Fruit fly (Drosophila melanogaster) whole organism, embryonic: ENCODE data around the gene CG7272.
A peak's percentile ranks its signal among the peaks of the same experiment; 100 is the strongest.

Experiments
- Ada2b ChIP-seq: fragments of 200-800 bp; sonication (Bioruptor generic); IDR thresholded peaks from 2 replicates; pipeline ENCODE4 v1.3.6; 2022; ENCODE audit warnings: missing biosample characterization, missing genetic modification characterization
- Adf1 ChIP-seq: fragments of 200-800 bp; sonication (Bioruptor generic); IDR thresholded peaks from 2 replicates; pipeline ENCODE4 v1.3.6; 2022; ENCODE audit warnings: missing biosample characterization, missing genetic modification characterization
- CG1024 ChIP-seq: fragments of 200-800 bp; sonication (Bioruptor generic); IDR thresholded peaks from 2 replicates; pipeline ENCODE4 v1.3.6; 2022; ENCODE audit warnings: missing biosample characterization, missing genetic modification characterization
- CG10462 ChIP-seq: fragments of 200-800 bp; sonication (Bioruptor generic); optimal IDR thresholded peaks from 2 replicates; lab custom pipeline; 2016; ENCODE audit warnings: missing biosample characterization, missing genetic modification characterization
- CG10959 ChIP-seq: fragments of 200-800 bp; sonication (Bioruptor generic); IDR thresholded peaks from 2 replicates; pipeline ENCODE4 v1.3.6; 2022; ENCODE audit warnings: missing biosample characterization, missing genetic modification characterization
- CG12071 ChIP-seq: fragments of 200-800 bp; sonication (Bioruptor generic); optimal IDR thresholded peaks from 3 replicates; lab custom pipeline; 2018; ENCODE audit warnings: missing biosample characterization, mild to moderate bottlenecking, missing genetic modification characterization
- CG12155 ChIP-seq: fragments of 200-800 bp; sonication (Bioruptor generic); optimal IDR thresholded peaks from 3 replicates; lab custom pipeline; 2016; ENCODE audit warnings: missing biosample characterization, missing genetic modification characterization
- CG13775 ChIP-seq: fragments of 200-800 bp; sonication (Bioruptor generic); optimal IDR thresholded peaks from 3 replicates; lab custom pipeline; 2017; ENCODE audit warnings: missing biosample characterization, mild to moderate bottlenecking, missing genetic modification characterization
- CG14050 ChIP-seq: fragments of 200-800 bp; sonication (Bioruptor generic); IDR thresholded peaks from 3 replicates; pipeline ENCODE4 v1.3.6; 2022; ENCODE audit warnings: missing biosample characterization, missing genetic modification characterization
- CG15269 ChIP-seq: fragments of 200-800 bp; sonication (Bioruptor generic); optimal IDR thresholded peaks from 2 replicates; lab custom pipeline; 2018; ENCODE audit warnings: missing biosample characterization, mild to moderate bottlenecking, missing genetic modification characterization, moderate library complexity
- CG17361 ChIP-seq: fragments of 200-800 bp; sonication (Bioruptor generic); IDR thresholded peaks from 3 replicates; pipeline ENCODE4 v1.3.6; 2022; ENCODE audit warnings: missing biosample characterization, missing genetic modification characterization
- CG17568 ChIP-seq: fragments of 200-800 bp; sonication (Bioruptor generic); optimal IDR thresholded peaks from 2 replicates; lab custom pipeline; 2018; ENCODE audit warnings: missing biosample characterization, mild to moderate bottlenecking, missing genetic modification characterization, moderate library complexity
- CG2116 ChIP-seq: fragments of 200-800 bp; sonication (Bioruptor generic); optimal IDR thresholded peaks from 3 replicates; lab custom pipeline; 2018; ENCODE audit warnings: missing biosample characterization, mild to moderate bottlenecking, missing genetic modification characterization
- CG2712 ChIP-seq: fragments of 200-800 bp; optimal IDR thresholded peaks from 3 replicates; lab custom pipeline; 2019; ENCODE audit warnings: missing biosample characterization, mild to moderate bottlenecking, missing genetic modification characterization, moderate library complexity
- CG30020 ChIP-seq: fragments of 200-800 bp; optimal IDR thresholded peaks from 2 replicates; lab custom pipeline; 2019; ENCODE audit warnings: missing biosample characterization, mild to moderate bottlenecking, missing genetic modification characterization, moderate library complexity
- CG31388 ChIP-seq: fragments of 200-800 bp; sonication (Bioruptor generic); optimal IDR thresholded peaks from 2 replicates; lab custom pipeline; 2016; ENCODE audit warnings: missing biosample characterization, missing genetic modification characterization
- CG3281 ChIP-seq: fragments of 200-800 bp; sonication (Bioruptor generic); optimal IDR thresholded peaks from 3 replicates; lab custom pipeline; 2017; ENCODE audit warnings: missing biosample characterization, mild to moderate bottlenecking, missing genetic modification characterization
- CG43689 ChIP-seq: fragments of 200-800 bp; sonication (Bioruptor generic); IDR thresholded peaks from 2 replicates; pipeline ENCODE4 v1.3.6; 2022; ENCODE audit warnings: missing biosample characterization, missing genetic modification characterization
- CG4707 ChIP-seq: fragments of 200-800 bp; sonication (Bioruptor generic); optimal IDR thresholded peaks from 2 replicates; lab custom pipeline; 2018; ENCODE audit warnings: missing biosample characterization, mild to moderate bottlenecking, missing genetic modification characterization, moderate library complexity
- CG5953 ChIP-seq: fragments of 200-800 bp; sonication (Bioruptor generic); IDR thresholded peaks from 2 replicates; pipeline ENCODE4 v1.3.6; 2022; ENCODE audit warnings: missing biosample characterization, missing genetic modification characterization
- CG7786 ChIP-seq: fragments of 200-800 bp; sonication (Bioruptor generic); optimal IDR thresholded peaks from 2 replicates; lab custom pipeline; 2016; ENCODE audit warnings: missing biosample characterization, missing genetic modification characterization
- CG7839 ChIP-seq: fragments of 200-800 bp; sonication (Bioruptor generic); optimal IDR thresholded peaks from 3 replicates; lab custom pipeline; 2018; ENCODE audit warnings: missing biosample characterization, mild to moderate bottlenecking, missing genetic modification characterization, moderate library complexity
- CG7987 ChIP-seq: fragments of 200-800 bp; sonication (Bioruptor generic); optimal IDR thresholded peaks from 2 replicates; lab custom pipeline; 2018; ENCODE audit warnings: missing biosample characterization, mild to moderate bottlenecking, missing genetic modification characterization, moderate library complexity
- CG8089 ChIP-seq: fragments of 200-800 bp; sonication (Bioruptor generic); optimal IDR thresholded peaks from 3 replicates; lab custom pipeline; 2016; ENCODE audit warnings: missing biosample characterization, missing genetic modification characterization
- CG8478 ChIP-seq: fragments of >200 bp; optimal IDR thresholded peaks from 2 replicates; lab custom pipeline; 2018
- CrebB ChIP-seq: fragments of 200-800 bp; sonication (Bioruptor generic); optimal IDR thresholded peaks from 3 replicates; lab custom pipeline; 2018; ENCODE audit warnings: missing biosample characterization, mild to moderate bottlenecking, missing genetic modification characterization
- D ChIP-seq, 2 experiments: fragments of 200-800 bp in 1 of 2; fragments of >200 bp in 1 of 2; sonication (Bioruptor generic) in 1 of 2; optimal IDR thresholded peaks; 2 replicates in 1 of 2; 3 replicates in 1 of 2; lab custom pipeline; 2017; ENCODE audit warnings: mild to moderate bottlenecking in 1 of 2, missing biosample characterization in 1 of 2, missing genetic modification characterization in 1 of 2, missing genetic modification reagents in 1 of 2
- Eip74EF ChIP-seq, 2 experiments: fragments of 200-800 bp in 1 of 2; fragments of >200 bp in 1 of 2; sonication (Bioruptor generic) in 1 of 2; optimal IDR thresholded peaks; 2 replicates each; lab custom pipeline; 2017 to 2019; ENCODE audit warnings: missing biosample characterization in 2 of 2, missing genetic modification characterization in 2 of 2, mild to moderate bottlenecking in 1 of 2, moderate library complexity in 1 of 2
- Gug ChIP-seq: fragments of 200-800 bp; sonication (Bioruptor generic); IDR thresholded peaks from 4 replicates; pipeline ENCODE4 v1.3.6; 2022; ENCODE audit warnings: missing biosample characterization, missing genetic modification characterization
- Hand ChIP-seq: fragments of 200-800 bp; sonication (Bioruptor generic); optimal IDR thresholded peaks from 2 replicates; lab custom pipeline; 2017; ENCODE audit warnings: mild to moderate bottlenecking, missing biosample characterization, missing genetic modification reagents, missing genetic modification characterization
- Hr78 ChIP-seq, 2 experiments: fragments of 200-800 bp in 1 of 2; fragments of >200 bp in 1 of 2; sonication (Bioruptor generic) in 1 of 2; optimal IDR thresholded peaks; 2 replicates each; lab custom pipeline; 2017 to 2019; ENCODE audit warnings: missing biosample characterization in 2 of 2, missing genetic modification characterization in 2 of 2, mild to moderate bottlenecking in 1 of 2, moderate library complexity in 1 of 2
- Lhr ChIP-seq: fragments of 200-800 bp; sonication (Bioruptor generic); optimal IDR thresholded peaks from 3 replicates; lab custom pipeline; 2017; ENCODE audit warnings: mild to moderate bottlenecking, missing biosample characterization, missing genetic modification reagents, missing genetic modification characterization
- Lim3 ChIP-seq: fragments of 200-800 bp; sonication (Bioruptor generic); IDR thresholded peaks from 2 replicates; pipeline ENCODE4 v1.3.6; 2022; ENCODE audit warnings: missing biosample characterization, missing genetic modification characterization
- NK7.1 ChIP-seq: fragments of 200-800 bp; sonication (Bioruptor generic); optimal IDR thresholded peaks from 3 replicates; lab custom pipeline; 2016; ENCODE audit warnings: missing biosample characterization, missing genetic modification characterization
- Oli ChIP-seq: fragments of 200-800 bp; sonication (Bioruptor generic); optimal IDR thresholded peaks from 2 replicates; lab custom pipeline; 2018; ENCODE audit warnings: missing biosample characterization, mild to moderate bottlenecking, missing genetic modification characterization, moderate library complexity
- Pdp1 ChIP-seq, 2 experiments: fragments of 200-800 bp; sonication (Bioruptor generic); optimal IDR thresholded peaks; 3 replicates each; lab custom pipeline; 2016; ENCODE audit warnings: missing biosample characterization in 2 of 2, missing genetic modification characterization in 2 of 2, mild to moderate bottlenecking in 1 of 2, moderate library complexity in 1 of 2
- Ravus ChIP-seq: fragments of 200-800 bp; sonication (Bioruptor generic); IDR thresholded peaks from 2 replicates; pipeline ENCODE4 v1.3.6; 2022; ENCODE audit warnings: missing biosample characterization, missing genetic modification characterization
- Ssrp ChIP-seq: fragments of 200-800 bp; sonication (Bioruptor generic); optimal IDR thresholded peaks from 2 replicates; lab custom pipeline; 2018; ENCODE audit warnings: missing biosample characterization, mild to moderate bottlenecking, missing genetic modification characterization, moderate library complexity
- amos ChIP-seq: fragments of 200-800 bp; sonication (Bioruptor generic); IDR thresholded peaks from 2 replicates; pipeline ENCODE4 v1.3.6; 2022; ENCODE audit warnings: missing biosample characterization, missing genetic modification characterization; ENCODE audit not compliant: partially characterized antibody
- crp ChIP-seq, 2 experiments: fragments of 200-800 bp; sonication (Bioruptor generic); optimal IDR thresholded peaks; 2 replicates in 1 of 2; 3 replicates in 1 of 2; lab custom pipeline; 2017; ENCODE audit warnings: missing biosample characterization in 2 of 2, missing genetic modification characterization in 2 of 2, mild to moderate bottlenecking in 1 of 2, moderate library complexity in 1 of 2
- gce ChIP-seq: fragments of 200-800 bp; sonication (Bioruptor generic); IDR thresholded peaks from 3 replicates; pipeline ENCODE4 v1.3.6; 2022; ENCODE audit warnings: missing biosample characterization, missing genetic modification characterization
- grn ChIP-seq: fragments of 200-800 bp; sonication (Bioruptor generic); optimal IDR thresholded peaks from 3 replicates; lab custom pipeline; 2017; ENCODE audit warnings: missing biosample characterization, missing genetic modification characterization
- jigr1 ChIP-seq: fragments of 200-800 bp; sonication (Bioruptor generic); IDR thresholded peaks from 3 replicates; pipeline ENCODE4 v1.3.6; 2022; ENCODE audit warnings: missing biosample characterization, missing genetic modification characterization
- jumu ChIP-seq: fragments of 200-800 bp; sonication (Bioruptor generic); optimal IDR thresholded peaks from 3 replicates; lab custom pipeline; 2016; ENCODE audit warnings: missing biosample characterization, missing genetic modification characterization
- oc ChIP-seq: fragments of 200-800 bp; sonication (Bioruptor generic); optimal IDR thresholded peaks from 2 replicates; lab custom pipeline; 2018; ENCODE audit warnings: missing biosample characterization, mild to moderate bottlenecking, missing genetic modification characterization, moderate library complexity
- schlank ChIP-seq: fragments of 200-800 bp; sonication (Bioruptor generic); optimal IDR thresholded peaks from 2 replicates; lab custom pipeline; 2018; ENCODE audit warnings: missing biosample characterization, mild to moderate bottlenecking, missing genetic modification characterization
- ssp ChIP-seq: fragments of 200-800 bp; sonication (Bioruptor generic); IDR thresholded peaks from 2 replicates; pipeline ENCODE4 v1.3.6; 2022; ENCODE audit warnings: missing biosample characterization, missing genetic modification characterization
- trh ChIP-seq: fragments of 200-800 bp; sonication (Bioruptor generic); optimal IDR thresholded peaks from 2 replicates; lab custom pipeline; 2016; ENCODE audit warnings: missing biosample characterization, missing genetic modification characterization
- tx ChIP-seq: fragments of 200-800 bp; sonication (Bioruptor generic); optimal IDR thresholded peaks from 2 replicates; lab custom pipeline; 2016; ENCODE audit warnings: missing biosample characterization, missing genetic modification characterization
- yki ChIP-seq: fragments of >200 bp; optimal IDR thresholded peaks from 3 replicates; lab custom pipeline; 2018
- zfh2 ChIP-seq: fragments of 200-800 bp; sonication (Bioruptor generic); optimal IDR thresholded peaks from 2 replicates; lab custom pipeline; 2016; ENCODE audit warnings: missing biosample characterization, missing genetic modification characterization

Gene CG7272

DNA sequence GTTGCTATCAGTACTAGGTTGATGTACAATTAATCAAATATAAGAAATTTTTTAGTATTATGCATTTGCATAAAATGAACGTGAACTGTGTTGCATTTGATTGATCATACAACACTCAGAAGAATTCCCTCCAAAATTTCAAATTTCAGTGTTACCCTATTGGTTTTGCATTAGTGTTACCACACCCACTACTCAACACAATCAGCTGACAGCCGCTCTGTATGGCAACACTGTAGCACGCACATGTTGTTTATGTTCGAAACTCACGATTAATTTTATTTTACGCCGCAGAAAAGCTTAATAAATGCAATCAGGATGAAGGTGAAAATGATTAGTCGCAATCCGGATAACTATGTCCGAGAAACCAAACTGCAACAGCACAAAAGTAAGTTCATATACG, 2.0 kb upstream of the CG7272 start, which contains the start of gene CG7275 (continued):
- TF ChIP-seq CG14050, result no peak
- TF ChIP-seq Lhr (GFP tag; lab: Kevin White, UChicago), result peak; percentile 42
- no peak for TF ChIP-seq CG12155
- no peak for TF ChIP-seq oc (tag; lab: Kevin White, UChicago)
- no peak for TF ChIP-seq Hand (GFP tag; lab: Kevin White, UChicago)
- no peak for TF ChIP-seq schlank
- TF ChIP-seq CG43689 (GFP tag; lab: Robert Waterston, UW), result no peak
- no peak for TF ChIP-seq jigr1 (GFP tag; lab: Robert Waterston, UW)
- TF ChIP-seq Pdp1 (GFP tag; optimal IDR thresholded peaks at IDR 0.05; lab: Kevin White, UChicago), result no peak
- peak; percentile 28 for TF ChIP-seq CG3281
- TF ChIP-seq crp (GFP tag; optimal IDR thresholded peaks at IDR 0.05; lab: Kevin White, UChicago), result peak; percentile 86 to 98
- TF ChIP-seq amos (GFP tag; lab: Robert Waterston, UW), result peak; percentile 55; the same call in 1 of the 2 replicates
- TF ChIP-seq CG8478 (lab: Kevin White, UChicago), result no peak
- no peak for TF ChIP-seq Ssrp
- TF ChIP-seq Oli (tag; lab: Kevin White, UChicago), result no peak
- TF ChIP-seq Ravus (GFP tag; lab: Robert Waterston, UW), result no peak
- TF ChIP-seq Hr78 (GFP tag; optimal IDR thresholded peaks at IDR 0.05; lab: Kevin White, UChicago), result no peak
- TF ChIP-seq CG4707 (GFP tag; lab: Kevin White, UChicago), result no peak
- TF ChIP-seq CG17568 (GFP tag; lab: Kevin White, UChicago), result no peak
- TF ChIP-seq grn, result no peak
- TF ChIP-seq CG7786 (GFP tag; lab: Kevin White, UChicago), result no peak
- TF ChIP-seq CG2712, result peak; percentile 2
- TF ChIP-seq Ada2b (GFP tag; lab: Robert Waterston, UW), result no peak
- no peak for TF ChIP-seq CG13775 (GFP tag; lab: Kevin White, UChicago)
- no peak for TF ChIP-seq CG10462 (GFP tag; lab: Kevin White, UChicago)
- TF ChIP-seq CG31388 (GFP tag; lab: Kevin White, UChicago), result no peak
- no peak for TF ChIP-seq Lim3 (GFP tag; lab: Robert Waterston, UW)
- no peak for TF ChIP-seq Eip74EF (GFP tag; optimal IDR thresholded peaks at IDR 0.05; lab: Kevin White, UChicago)
- no peak for TF ChIP-seq yki (lab: Kevin White, UChicago)
- TF ChIP-seq CrebB, result peak; percentile 12
- TF ChIP-seq CG30020, result no peak
- no peak for TF ChIP-seq CG17361 (GFP tag; lab: Robert Waterston, UW)
- TF ChIP-seq CG7839 (tag; lab: Kevin White, UChicago), result no peak
- TF ChIP-seq jumu (GFP tag; lab: Kevin White, UChicago), result no peak
- TF ChIP-seq CG8089 (GFP tag; lab: Kevin White, UChicago), result no peak
- no peak for TF ChIP-seq tx (GFP tag; lab: Kevin White, UChicago)
- TF ChIP-seq gce (GFP tag; lab: Robert Waterston, UW), result no peak
- no peak for TF ChIP-seq CG1024 (GFP tag; lab: Robert Waterston, UW)
- no peak for TF ChIP-seq Adf1 (GFP tag; lab: Robert Waterston, UW)
- no peak for TF ChIP-seq NK7.1 (GFP tag; lab: Kevin White, UChicago)
- no peak for TF ChIP-seq CG15269 (tag; lab: Kevin White, UChicago)
- TF ChIP-seq trh (GFP tag; lab: Kevin White, UChicago), result no peak
- TF ChIP-seq CG5953, result no peak
- no peak for TF ChIP-seq CG12071 (GFP tag; lab: Kevin White, UChicago)
- TF ChIP-seq CG10959, result no peak
- peak; percentile 40 for TF ChIP-seq CG2116 (GFP tag; lab: Kevin White, UChicago)
- peak; percentile 36 for TF ChIP-seq CG7987
- TF ChIP-seq zfh2, result no peak
- TF ChIP-seq ssp (GFP tag; lab: Robert Waterston, UW), result no peak
- no peak for TF ChIP-seq Gug
- no peak for TF ChIP-seq D (optimal IDR thresholded peaks at IDR 0.05; lab: Kevin White, UChicago)
- TF ChIP-seq D (GFP tag; optimal IDR thresholded peaks at IDR 0.05; lab: Kevin White, UChicago), result no peak
